Fruit fly (Drosophila melanogaster): ENCODE measurements around the gene B9d2.

DNA sequence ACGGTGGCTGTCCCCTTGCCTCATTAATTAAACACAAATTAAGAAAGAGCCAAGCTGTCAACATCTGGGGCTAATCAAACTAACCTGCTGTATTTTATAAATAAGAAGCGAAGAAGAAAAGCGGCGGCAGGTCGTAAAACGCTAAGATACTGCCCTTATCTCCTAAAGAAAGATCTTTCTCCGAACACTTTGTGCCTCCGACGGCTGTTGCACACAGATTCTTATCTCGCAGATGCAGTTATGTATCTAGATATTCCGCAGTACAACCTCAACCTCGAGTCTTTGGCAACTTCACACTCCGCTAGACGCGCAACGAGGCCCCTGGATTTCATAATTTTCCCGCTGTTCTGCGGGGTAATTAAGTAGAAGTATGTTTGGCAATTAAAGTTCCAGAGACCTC, 49.5 kb upstream of the B9d2 start:
- TF ChIP-seq pad (GFP tag; optimal IDR thresholded peaks at IDR 0.05), result no peak
- TF ChIP-seq bab1 (GFP tag; optimal IDR thresholded peaks at IDR 0.05), result no peak
- no peak for TF ChIP-seq tj (GFP tag; optimal IDR thresholded peaks at IDR 0.05)

Data from whole organism, adult.